Worm (Caenorhabditis elegans) whole organism, early embryonic: ENCODE results near the gene sri-4.
"Not testable (repeated sequence)": the region's sequence is repeated elsewhere in the genome, so short reads cannot be mapped to it uniquely, and the experiment has no call there.

Source experiments
- aly-1 ChIP-seq: sonication (generic microtip); optimal IDR thresholded peaks from 2 replicates; lab custom pipeline; 2016; ENCODE audit warnings: missing genetic modification characterization, missing compliant biosample characterization
- ama-1 ChIP-seq: fragments of 150-350 bp; optimal IDR thresholded peaks from 2 replicates; lab custom pipeline; 2014
- ceh-36 ChIP-seq: sonication (generic microtip); optimal IDR thresholded peaks from 2 replicates; lab custom pipeline; 2016; ENCODE audit warnings: missing genetic modification characterization, inconsistent platforms, missing compliant biosample characterization
- ets-7 ChIP-seq: sonication (generic microtip); optimal IDR thresholded peaks from 2 replicates; lab custom pipeline; 2016; ENCODE audit warnings: missing genotype, missing genetic modification characterization, missing compliant biosample characterization
- flt-1 ChIP-seq: fragments of 200-800 bp; sonication (Bioruptor generic); IDR thresholded peaks from 2 replicates; pipeline ENCODE4 v1.3.6; 2022; ENCODE audit warnings: missing genetic modification characterization, missing compliant biosample characterization
- hmbx-1 ChIP-seq: sonication (generic microtip); optimal IDR thresholded peaks from 2 replicates; lab custom pipeline; 2016; ENCODE audit warnings: mild to moderate bottlenecking, missing genetic modification characterization, missing compliant biosample characterization
- pes-1 ChIP-seq: fragments of 200-800 bp; sonication (Bioruptor generic); IDR thresholded peaks from 2 replicates; pipeline ENCODE4 v1.3.6; 2022; ENCODE audit warnings: missing genetic modification reagents, missing genetic modification characterization, missing compliant biosample characterization
- sea-1 ChIP-seq: fragments of 200-800 bp; sonication (Bioruptor generic); conservative IDR thresholded peaks from 2 replicates; pipeline ENCODE4 v1.3.6; 2022; ENCODE audit warnings: missing genetic modification characterization, missing compliant biosample characterization
- tbx-11 ChIP-seq: fragments of 200-800 bp; sonication (Bioruptor generic); IDR thresholded peaks from 2 replicates; pipeline ENCODE4 v1.3.6; 2022; ENCODE audit warnings: missing genetic modification characterization, missing compliant biosample characterization

ce11 chrV:706449-706848 is 41.7 kb upstream of the sri-4 start:
- TF ChIP-seq aly-1 (tag; lab: Kevin White, UChicago); ama-1 (lab: Kevin White, UChicago); hmbx-1 (tag; lab: Kevin White, UChicago); ceh-36 (tag; lab: Kevin White, UChicago); sea-1 (GFP tag; lab: Robert Waterston, UW); ets-7 (tag; lab: Kevin White, UChicago): not testable (repeated sequence)
- TF ChIP-seq flt-1 (GFP tag; lab: Robert Waterston, UW) (peak; percentile 37; the same call in 1 of the 2 replicates), tbx-11 (GFP tag; lab: Robert Waterston, UW) (peak; percentile 27; the same call in 1 of the 2 replicates), pes-1 (GFP tag; lab: Robert Waterston, UW) (peak; percentile 78)
